Fruit fly (Drosophila melanogaster) whole organism, embryonic: Measurements from ENCODE around the gene PPP4R2r.

Experiments
- Atf6 ChIP-seq: fragments of 200-800 bp; sonication (Bioruptor generic); IDR thresholded peaks from 2 replicates; pipeline ENCODE4 v1.3.6; 2022; ENCODE audit warnings: missing biosample characterization, missing genetic modification characterization
- CG10267 ChIP-seq: fragments of 200-800 bp; sonication (Bioruptor generic); optimal IDR thresholded peaks from 2 replicates; lab custom pipeline; 2018; ENCODE audit warnings: missing biosample characterization, mild to moderate bottlenecking, missing genetic modification characterization, moderate library complexity
- CG12236 ChIP-seq: fragments of 200-800 bp; sonication (Bioruptor generic); optimal IDR thresholded peaks from 2 replicates; lab custom pipeline; 2016; ENCODE audit warnings: missing biosample characterization, missing genetic modification characterization
- CG1233 ChIP-seq: fragments of 200-800 bp; sonication (Bioruptor generic); optimal IDR thresholded peaks from 4 replicates; lab custom pipeline; 2018; ENCODE audit warnings: missing biosample characterization, mild to moderate bottlenecking, missing genetic modification characterization
- CG12391 ChIP-seq: fragments of 200-800 bp; sonication (Bioruptor generic); optimal IDR thresholded peaks from 3 replicates; lab custom pipeline; 2018; ENCODE audit warnings: missing biosample characterization, mild to moderate bottlenecking, missing genetic modification characterization, moderate library complexity
- CG15011 ChIP-seq: fragments of 200-800 bp; sonication (Bioruptor generic); optimal IDR thresholded peaks from 3 replicates; lab custom pipeline; 2018; ENCODE audit warnings: missing biosample characterization, mild to moderate bottlenecking, missing genetic modification characterization
- CG1529 ChIP-seq: fragments of 200-800 bp; sonication (Bioruptor generic); optimal IDR thresholded peaks from 3 replicates; lab custom pipeline; 2018; ENCODE audit warnings: missing biosample characterization, missing genetic modification characterization
- CG1603 ChIP-seq: fragments of 200-800 bp; sonication (Bioruptor generic); optimal IDR thresholded peaks from 2 replicates; lab custom pipeline; 2019; ENCODE audit warnings: missing biosample characterization, mild to moderate bottlenecking, missing genetic modification characterization, moderate library complexity
- CG18262 ChIP-seq: fragments of 200-800 bp; optimal IDR thresholded peaks from 3 replicates; lab custom pipeline; 2019; ENCODE audit warnings: missing biosample characterization, mild to moderate bottlenecking, missing genetic modification characterization, moderate library complexity
- CG2199 ChIP-seq: fragments of 200-800 bp; sonication (Bioruptor generic); IDR thresholded peaks from 3 replicates; pipeline ENCODE4 v1.3.6; 2022; ENCODE audit warnings: missing biosample characterization, missing genetic modification characterization
- CG33213 ChIP-seq: fragments of 200-800 bp; sonication (Bioruptor generic); optimal IDR thresholded peaks from 3 replicates; lab custom pipeline; 2016; ENCODE audit warnings: missing biosample characterization, missing genetic modification characterization
- CG3847 ChIP-seq: fragments of 200-800 bp; sonication (Bioruptor generic); IDR thresholded peaks from 2 replicates; pipeline ENCODE4 v1.3.6; 2022; ENCODE audit warnings: missing biosample characterization, missing genetic modification characterization
- CG42726 ChIP-seq: fragments of 200-800 bp; sonication (Bioruptor generic); IDR thresholded peaks from 2 replicates; pipeline ENCODE4 v1.3.6; 2022; ENCODE audit warnings: missing biosample characterization, missing genetic modification characterization; ENCODE audit not compliant: partially characterized antibody
- CG4360 ChIP-seq: fragments of 200-800 bp; sonication (Bioruptor generic); IDR thresholded peaks from 2 replicates; pipeline ENCODE4 v1.3.6; 2022; ENCODE audit warnings: missing biosample characterization, missing genetic modification characterization
- CG6654 ChIP-seq: fragments of 200-800 bp; sonication (Bioruptor generic); optimal IDR thresholded peaks from 2 replicates; lab custom pipeline; 2017; ENCODE audit warnings: missing biosample characterization, mild to moderate bottlenecking, missing genetic modification characterization
- CG7786 ChIP-seq: fragments of 200-800 bp; sonication (Bioruptor generic); optimal IDR thresholded peaks from 2 replicates; lab custom pipeline; 2016; ENCODE audit warnings: missing biosample characterization, missing genetic modification characterization
- CG8944 ChIP-seq: fragments of 200-800 bp; sonication (Bioruptor generic); optimal IDR thresholded peaks from 3 replicates; lab custom pipeline; 2016; ENCODE audit warnings: missing biosample characterization, missing genetic modification characterization
- CG9215 ChIP-seq: fragments of 200-800 bp; sonication (Bioruptor generic); IDR thresholded peaks from 2 replicates; pipeline ENCODE4 v1.3.6; 2022; ENCODE audit warnings: missing biosample characterization, missing genetic modification characterization
- Camta ChIP-seq: fragments of 200-800 bp; sonication (Bioruptor generic); optimal IDR thresholded peaks from 2 replicates; lab custom pipeline; 2016; ENCODE audit warnings: missing biosample characterization, missing genetic modification characterization
- Dip3 ChIP-seq: fragments of 200-800 bp; sonication (Bioruptor generic); optimal IDR thresholded peaks from 3 replicates; lab custom pipeline; 2016; ENCODE audit warnings: missing biosample characterization, missing genetic modification characterization
- Dref ChIP-seq: fragments of 200-800 bp; sonication (Bioruptor generic); IDR thresholded peaks from 2 replicates; pipeline ENCODE4 v1.3.6; 2022; ENCODE audit warnings: missing biosample characterization, missing genetic modification characterization
- Eip74EF ChIP-seq, 2 experiments: fragments of 200-800 bp in 1 of 2; fragments of >200 bp in 1 of 2; sonication (Bioruptor generic) in 1 of 2; optimal IDR thresholded peaks; 2 replicates each; lab custom pipeline; 2017 to 2019; ENCODE audit warnings: missing biosample characterization in 2 of 2, missing genetic modification characterization in 2 of 2, mild to moderate bottlenecking in 1 of 2, moderate library complexity in 1 of 2
- Elba2 ChIP-seq: fragments of 200-800 bp; sonication (Bioruptor generic); optimal IDR thresholded peaks from 3 replicates; lab custom pipeline; 2016; ENCODE audit warnings: missing biosample characterization, missing genetic modification characterization
- Hmr ChIP-seq: fragments of 200-800 bp; sonication (Bioruptor generic); optimal IDR thresholded peaks from 3 replicates; lab custom pipeline; 2017; ENCODE audit warnings: mild to moderate bottlenecking, missing biosample characterization, missing genetic modification reagents, missing genetic modification characterization
- Hr3 ChIP-seq: fragments of 200-800 bp; sonication (Bioruptor generic); optimal IDR thresholded peaks from 3 replicates; lab custom pipeline; 2016; ENCODE audit warnings: missing biosample characterization, missing genetic modification characterization
- Jarid2 ChIP-seq: fragments of 200-800 bp; sonication (Bioruptor generic); optimal IDR thresholded peaks from 3 replicates; lab custom pipeline; 2017; ENCODE audit warnings: mild to moderate bottlenecking, missing biosample characterization, missing genetic modification reagents, missing genetic modification characterization
- Sox100B ChIP-seq: fragments of 200-800 bp; sonication (Bioruptor generic); optimal IDR thresholded peaks from 3 replicates; lab custom pipeline; 2018; ENCODE audit warnings: missing biosample characterization, mild to moderate bottlenecking, missing genetic modification characterization
- Taf1 ChIP-seq: fragments of 200-800 bp; sonication (Bioruptor generic); IDR thresholded peaks from 2 replicates; pipeline ENCODE4 v1.3.6; 2022; ENCODE audit warnings: missing biosample characterization, missing genetic modification characterization
- Tbp ChIP-seq: fragments of >200 bp; optimal IDR thresholded peaks from 2 replicates; lab custom pipeline; 2018; ENCODE audit warnings: missing biosample characterization, missing genetic modification characterization
- bsh ChIP-seq, 2 experiments: fragments of 200-800 bp; sonication (Bioruptor generic); optimal IDR thresholded peaks; 2 replicates each; lab custom pipeline; 2017 to 2018; ENCODE audit warnings: mild to moderate bottlenecking in 2 of 2, missing biosample characterization in 2 of 2, missing genetic modification characterization in 2 of 2, moderate library complexity in 1 of 2
- btn ChIP-seq: fragments of 200-800 bp; sonication (Bioruptor generic); optimal IDR thresholded peaks from 2 replicates; lab custom pipeline; 2016; ENCODE audit warnings: missing biosample characterization, missing genetic modification characterization
- caup ChIP-seq: fragments of 200-800 bp; sonication (Bioruptor generic); optimal IDR thresholded peaks from 3 replicates; lab custom pipeline; 2017; ENCODE audit warnings: missing biosample characterization, mild to moderate bottlenecking, missing genetic modification characterization, moderate library complexity; ENCODE audit not compliant: severe bottlenecking
- chm ChIP-seq: fragments of 200-800 bp; sonication (Bioruptor generic); IDR thresholded peaks from 2 replicates; pipeline ENCODE4 v1.3.6; 2022; ENCODE audit warnings: missing biosample characterization, missing genetic modification characterization
- dmrt11E ChIP-seq: fragments of 200-800 bp; sonication (Bioruptor generic); optimal IDR thresholded peaks from 3 replicates; lab custom pipeline; 2018; ENCODE audit warnings: missing biosample characterization, mild to moderate bottlenecking, missing genetic modification characterization, moderate library complexity
- fu2 ChIP-seq: fragments of 200-800 bp; sonication (Bioruptor generic); optimal IDR thresholded peaks from 2 replicates; lab custom pipeline; 2016; ENCODE audit warnings: missing biosample characterization, missing genetic modification characterization
- gem ChIP-seq: fragments of 200-800 bp; sonication (Bioruptor generic); optimal IDR thresholded peaks from 2 replicates; lab custom pipeline; 2019; ENCODE audit warnings: missing biosample characterization, mild to moderate bottlenecking, missing genetic modification characterization, moderate library complexity
- gro ChIP-seq: fragments of 200-800 bp; sonication (Bioruptor generic); optimal IDR thresholded peaks from 2 replicates; lab custom pipeline; 2016; ENCODE audit warnings: missing biosample characterization, missing genetic modification characterization
- hth ChIP-seq: fragments of >200 bp; optimal IDR thresholded peaks from 2 replicates; lab custom pipeline; 2017; ENCODE audit warnings: inconsistent platforms
- insv ChIP-seq, 2 experiments: fragments of 200-800 bp; sonication (Bioruptor generic); optimal IDR thresholded peaks; 3 replicates each; lab custom pipeline; 2016 to 2018; ENCODE audit warnings: missing biosample characterization in 2 of 2, missing genetic modification characterization in 2 of 2
- luna ChIP-seq: fragments of 200-800 bp; sonication (Bioruptor generic); optimal IDR thresholded peaks from 2 replicates; lab custom pipeline; 2016; ENCODE audit warnings: missing biosample characterization, missing genetic modification characterization
- mam ChIP-seq: fragments of 200-800 bp; sonication (Bioruptor generic); optimal IDR thresholded peaks from 3 replicates; lab custom pipeline; 2016; ENCODE audit warnings: missing biosample characterization, missing genetic modification characterization
- nau ChIP-seq: fragments of 200-800 bp; sonication (Bioruptor generic); optimal IDR thresholded peaks from 3 replicates; lab custom pipeline; 2017; ENCODE audit warnings: missing biosample characterization, mild to moderate bottlenecking, missing genetic modification characterization, missing genetic modification reagents
- nmo ChIP-seq: fragments of 200-800 bp; sonication (Bioruptor generic); optimal IDR thresholded peaks from 2 replicates; lab custom pipeline; 2018; ENCODE audit warnings: missing biosample characterization, mild to moderate bottlenecking, missing genetic modification characterization, moderate library complexity
- nom ChIP-seq: fragments of 200-800 bp; sonication (Bioruptor generic); optimal IDR thresholded peaks from 2 replicates; lab custom pipeline; 2017; ENCODE audit warnings: missing biosample characterization, missing genetic modification characterization, mild to moderate bottlenecking, moderate library complexity, missing genetic modification reagents
- oc ChIP-seq: fragments of 200-800 bp; sonication (Bioruptor generic); optimal IDR thresholded peaks from 2 replicates; lab custom pipeline; 2018; ENCODE audit warnings: missing biosample characterization, mild to moderate bottlenecking, missing genetic modification characterization, moderate library complexity
- rib ChIP-seq: fragments of 200-800 bp; sonication (Bioruptor generic); IDR thresholded peaks from 2 replicates; pipeline ENCODE4 v1.3.6; 2022; ENCODE audit warnings: missing biosample characterization, missing genetic modification characterization
- slou ChIP-seq: fragments of 200-800 bp; sonication (Bioruptor generic); optimal IDR thresholded peaks from 3 replicates; lab custom pipeline; 2016; ENCODE audit warnings: missing biosample characterization, missing genetic modification characterization
- unpg ChIP-seq: fragments of 200-800 bp; sonication (Bioruptor generic); optimal IDR thresholded peaks from 3 replicates; lab custom pipeline; 2018; ENCODE audit warnings: missing biosample characterization, mild to moderate bottlenecking, missing genetic modification characterization, moderate library complexity
- wor ChIP-seq: fragments of 200-800 bp; sonication (Bioruptor generic); IDR thresholded peaks from 2 replicates; pipeline ENCODE4 v1.3.6; 2022; ENCODE audit warnings: missing biosample characterization, missing genetic modification characterization

Gene PPP4R2r

dm6 chrX:10486144-10487030 is 7.7 kb downstream of the PPP4R2r start (continued):
- TF ChIP-seq bsh (GFP tag; optimal IDR thresholded peaks at IDR 0.05; lab: Kevin White, UChicago) (peak; percentile 26 to 51), wor (no peak), Hr3 (GFP tag; lab: Kevin White, UChicago) (peak; percentile 22), Eip74EF (GFP tag; optimal IDR thresholded peaks at IDR 0.05; lab: Kevin White, UChicago) (peak in 1 of 2 experiments; percentile 44), CG6654 (GFP tag; lab: Kevin White, UChicago) (peak; percentile 6), btn (no peak), Camta (peak; percentile 23), CG18262 (tag; lab: Kevin White, UChicago) (peak; percentile 42), CG9215 (GFP tag; lab: Robert Waterston, UW) (peak; percentile 63; the same call in 1 of the 2 replicates), CG8944 (no peak), CG1603 (tag; lab: Kevin White, UChicago) (peak; percentile 63), CG1233 (peak; percentile 48), fu2 (GFP tag; lab: Kevin White, UChicago) (no peak), Hmr (GFP tag; lab: Kevin White, UChicago) (peak; percentile 82), CG2199 (GFP tag; lab: Robert Waterston, UW) (no peak), slou (GFP tag; lab: Kevin White, UChicago) (no peak), CG4360 (GFP tag; lab: Robert Waterston, UW) (no peak), CG33213 (no peak), unpg (GFP tag; lab: Kevin White, UChicago) (peak; percentile 62), CG42726 (no peak), CG3847 (peak; percentile 64), rib (no peak), Elba2 (GFP tag; lab: Kevin White, UChicago) (no peak), Taf1 (GFP tag; lab: Robert Waterston, UW) (no peak; the same call in 1 of the 2 replicates), CG1529 (GFP tag; lab: Kevin White, UChicago) (no peak), oc (no peak), dmrt11E (no peak), nom (GFP tag; lab: Kevin White, UChicago) (no peak), mam (peak; percentile 65), Jarid2 (no peak), CG12236 (GFP tag; lab: Kevin White, UChicago) (no peak), gro (peak; percentile 53), Atf6 (GFP tag; lab: Robert Waterston, UW) (peak; percentile 69), Dip3 (peak; percentile 35), CG12391 (tag; lab: Kevin White, UChicago) (peak; percentile 52), caup (peak; percentile 60), Dref (GFP tag; lab: Robert Waterston, UW) (no peak), luna (GFP tag; lab: Kevin White, UChicago) (no peak), CG10267 (tag; lab: Kevin White, UChicago) (peak; percentile 39), CG15011 (peak; percentile 60), gem (tag; lab: Kevin White, UChicago) (peak; percentile 76), chm (GFP tag; lab: Robert Waterston, UW) (no peak), Sox100B (GFP tag; lab: Kevin White, UChicago) (peak; percentile 62), insv (GFP tag; optimal IDR thresholded peaks at IDR 0.05; lab: Kevin White, UChicago) (no peak), nmo (GFP tag; lab: Kevin White, UChicago) (peak; percentile 52), nau (GFP tag; lab: Kevin White, UChicago) (no peak), hth (no peak), CG7786 (GFP tag; lab: Kevin White, UChicago) (peak; percentile 69), Tbp (GFP tag; lab: Kevin White, UChicago) (no peak)
